Fruit fly (Drosophila melanogaster) whole organism, prepupa: ENCODE data around the gene CG3982.

ENCODE experiments used
- Blimp-1 ChIP-seq: fragments of 200-800 bp; sonication (Bioruptor generic); optimal IDR thresholded peaks from 3 replicates; lab custom pipeline; 2017; ENCODE audit warnings: missing biosample characterization, missing genetic modification characterization, mild to moderate bottlenecking, moderate library complexity, missing genetic modification reagents
- CG10669 ChIP-seq: fragments of 200-800 bp; sonication (Bioruptor generic); optimal IDR thresholded peaks from 3 replicates; lab custom pipeline; 2018; ENCODE audit warnings: missing biosample characterization, mild to moderate bottlenecking, missing genetic modification characterization, moderate library complexity
- CG11762 ChIP-seq: fragments of 200-800 bp; sonication (Bioruptor generic); optimal IDR thresholded peaks from 3 replicates; lab custom pipeline; 2016; ENCODE audit warnings: missing biosample characterization, missing genetic modification characterization; ENCODE audit not compliant: insufficient read depth
- CG11902 ChIP-seq: fragments of 200-800 bp; sonication (Bioruptor generic); optimal IDR thresholded peaks from 3 replicates; lab custom pipeline; 2016; ENCODE audit warnings: missing biosample characterization, missing genetic modification characterization
- CG1621 ChIP-seq: fragments of 200-800 bp; sonication (Bioruptor generic); optimal IDR thresholded peaks from 3 replicates; lab custom pipeline; 2018; ENCODE audit warnings: missing biosample characterization, mild to moderate bottlenecking, missing genetic modification characterization
- CG16779 ChIP-seq: fragments of 200-800 bp; sonication (Bioruptor generic); optimal IDR thresholded peaks from 3 replicates; lab custom pipeline; 2017; ENCODE audit warnings: missing biosample characterization, mild to moderate bottlenecking, missing genetic modification characterization
- CG3032 ChIP-seq: fragments of 200-800 bp; optimal IDR thresholded peaks from 2 replicates; lab custom pipeline; 2019; ENCODE audit warnings: missing biosample characterization, mild to moderate bottlenecking, missing genetic modification characterization, moderate library complexity
- CG31627 ChIP-seq: fragments of 200-800 bp; sonication (Bioruptor generic); optimal IDR thresholded peaks from 3 replicates; lab custom pipeline; 2016; ENCODE audit warnings: missing biosample characterization, missing genetic modification characterization
- CG34406 ChIP-seq: fragments of 200-800 bp; sonication (Bioruptor generic); optimal IDR thresholded peaks from 3 replicates; lab custom pipeline; 2016; ENCODE audit warnings: missing biosample characterization, missing genetic modification characterization
- CG3919 ChIP-seq: fragments of 200-800 bp; sonication (Bioruptor generic); optimal IDR thresholded peaks from 3 replicates; lab custom pipeline; 2016; ENCODE audit warnings: missing biosample characterization, missing genetic modification characterization
- CG4318 ChIP-seq: fragments of 200-800 bp; sonication (Bioruptor generic); optimal IDR thresholded peaks from 3 replicates; lab custom pipeline; 2017; ENCODE audit warnings: missing biosample characterization, mild to moderate bottlenecking, missing genetic modification characterization
- CG6808 ChIP-seq: fragments of 200-800 bp; sonication (Bioruptor generic); optimal IDR thresholded peaks from 3 replicates; lab custom pipeline; 2017; ENCODE audit warnings: missing biosample characterization, missing genetic modification characterization, mild to moderate bottlenecking, moderate library complexity, missing genetic modification reagents
- CG6854 ChIP-seq: fragments of 200-800 bp; sonication (Bioruptor generic); optimal IDR thresholded peaks from 2 replicates; lab custom pipeline; 2017; ENCODE audit warnings: missing biosample characterization, mild to moderate bottlenecking, missing genetic modification characterization
- CG7368 ChIP-seq: fragments of 200-800 bp; sonication (Bioruptor generic); optimal IDR thresholded peaks from 3 replicates; lab custom pipeline; 2016; ENCODE audit warnings: missing biosample characterization, missing genetic modification characterization
- CG8119 ChIP-seq: fragments of 200-800 bp; sonication (Bioruptor generic); IDR thresholded peaks from 3 replicates; pipeline ENCODE4 v1.3.6; 2022; ENCODE audit warnings: missing biosample characterization, missing genetic modification characterization
- CG8319 ChIP-seq: fragments of 200-800 bp; sonication (Bioruptor generic); optimal IDR thresholded peaks from 3 replicates; lab custom pipeline; 2016; ENCODE audit warnings: missing biosample characterization, missing genetic modification characterization
- CG8632 ChIP-seq: fragments of 200-800 bp; sonication (Bioruptor generic); optimal IDR thresholded peaks from 3 replicates; lab custom pipeline; 2016; ENCODE audit warnings: missing biosample characterization, missing genetic modification characterization
- CG9139 ChIP-seq: fragments of 200-800 bp; sonication (Bioruptor generic); optimal IDR thresholded peaks from 3 replicates; lab custom pipeline; 2017; ENCODE audit warnings: missing biosample characterization, mild to moderate bottlenecking, missing genetic modification characterization
- Eip75B ChIP-seq: fragments of 200-800 bp; sonication (Bioruptor generic); optimal IDR thresholded peaks from 3 replicates; lab custom pipeline; 2016; ENCODE audit warnings: missing biosample characterization, missing genetic modification characterization
- Eip78C ChIP-seq: fragments of 200-800 bp; sonication (Bioruptor generic); peaks from one replicate; lab custom pipeline; 2016; ENCODE audit warnings: missing biosample characterization, missing genetic modification characterization
- Eip93F ChIP-seq: fragments of 200-800 bp; sonication (Bioruptor generic); optimal IDR thresholded peaks from 2 replicates; lab custom pipeline; 2016; ENCODE audit warnings: missing biosample characterization, mild to moderate bottlenecking, missing genetic modification characterization
- Ets96B ChIP-seq: fragments of 200-800 bp; optimal IDR thresholded peaks from 2 replicates; lab custom pipeline; 2019; ENCODE audit warnings: missing biosample characterization, mild to moderate bottlenecking, missing genetic modification characterization, moderate library complexity
- Gug ChIP-seq: fragments of 200-800 bp; sonication (Bioruptor generic); IDR thresholded peaks from 2 replicates; pipeline ENCODE4 v1.3.6; 2022; ENCODE audit warnings: missing biosample characterization, missing genetic modification characterization
- Hr38 ChIP-seq: sonication (Bioruptor generic); optimal IDR thresholded peaks from 2 replicates; lab custom pipeline; 2016; ENCODE audit warnings: missing biosample characterization, missing genetic modification characterization
- Hr39 ChIP-seq: fragments of 200-800 bp; sonication (Bioruptor generic); optimal IDR thresholded peaks from 2 replicates; lab custom pipeline; 2016; ENCODE audit warnings: missing biosample characterization, missing genetic modification characterization
- Lpt ChIP-seq: fragments of 200-800 bp; sonication (Bioruptor generic); optimal IDR thresholded peaks from 3 replicates; lab custom pipeline; 2016; ENCODE audit warnings: missing biosample characterization, missing genetic modification characterization
- Met ChIP-seq: fragments of 200-800 bp; sonication (Bioruptor generic); optimal IDR thresholded peaks from 3 replicates; lab custom pipeline; 2016; ENCODE audit warnings: missing biosample characterization, missing genetic modification characterization
- Smox ChIP-seq: fragments of 200-800 bp; sonication (Bioruptor generic); optimal IDR thresholded peaks from 3 replicates; lab custom pipeline; 2016; ENCODE audit warnings: missing biosample characterization, missing genetic modification characterization
- Sox14 ChIP-seq: fragments of 200-800 bp; sonication (Bioruptor generic); optimal IDR thresholded peaks from 3 replicates; lab custom pipeline; 2016; ENCODE audit warnings: missing biosample characterization, missing genetic modification characterization
- Sox15 ChIP-seq: fragments of 200-800 bp; sonication (Bioruptor generic); optimal IDR thresholded peaks from 3 replicates; lab custom pipeline; 2016; ENCODE audit warnings: missing biosample characterization, missing genetic modification characterization
- achi ChIP-seq: fragments of 200-800 bp; sonication (Bioruptor generic); optimal IDR thresholded peaks from 3 replicates; lab custom pipeline; 2016; ENCODE audit warnings: missing biosample characterization, missing genetic modification characterization
- acj6 ChIP-seq: fragments of 200-800 bp; sonication (Bioruptor generic); optimal IDR thresholded peaks from 3 replicates; lab custom pipeline; 2016; ENCODE audit warnings: missing biosample characterization, missing genetic modification characterization
- dac ChIP-seq: fragments of 200-800 bp; sonication (Bioruptor generic); optimal IDR thresholded peaks from 2 replicates; lab custom pipeline; 2017; ENCODE audit warnings: missing biosample characterization, mild to moderate bottlenecking, missing genetic modification characterization
- eg ChIP-seq: fragments of 200-800 bp; sonication (Bioruptor generic); IDR thresholded peaks from 3 replicates; pipeline ENCODE4 v1.3.6; 2022; ENCODE audit warnings: missing biosample characterization, missing genetic modification characterization
- esn ChIP-seq: fragments of 200-800 bp; sonication (Bioruptor generic); optimal IDR thresholded peaks from 2 replicates; lab custom pipeline; 2016; ENCODE audit warnings: missing biosample characterization, mild to moderate bottlenecking, missing genetic modification characterization, moderate library complexity
- fd59A ChIP-seq: fragments of 200-800 bp; sonication (Bioruptor generic); optimal IDR thresholded peaks from 2 replicates; lab custom pipeline; 2017; ENCODE audit warnings: missing biosample characterization, mild to moderate bottlenecking, missing genetic modification characterization, missing genetic modification reagents
- fd85E ChIP-seq: fragments of 200-800 bp; sonication (Bioruptor generic); optimal IDR thresholded peaks from 3 replicates; lab custom pipeline; 2016; ENCODE audit warnings: missing biosample characterization, missing genetic modification characterization
- fkh ChIP-seq: fragments of 200-800 bp; sonication (Bioruptor generic); optimal IDR thresholded peaks from 3 replicates; lab custom pipeline; 2017; ENCODE audit warnings: missing biosample characterization, mild to moderate bottlenecking, missing genetic modification characterization, moderate library complexity
- lz ChIP-seq: fragments of 200-800 bp; sonication (Bioruptor generic); optimal IDR thresholded peaks from 3 replicates; lab custom pipeline; 2016; ENCODE audit warnings: missing biosample characterization, missing genetic modification characterization
- net ChIP-seq: fragments of 200-800 bp; sonication (Bioruptor generic); optimal IDR thresholded peaks from 3 replicates; lab custom pipeline; 2016; ENCODE audit warnings: missing biosample characterization, missing genetic modification characterization
- pdm3 ChIP-seq: fragments of 200-800 bp; sonication (Bioruptor generic); optimal IDR thresholded peaks from 3 replicates; lab custom pipeline; 2016; ENCODE audit warnings: missing biosample characterization, missing genetic modification characterization
- salr ChIP-seq, 2 experiments: fragments of 200-800 bp; sonication (Bioruptor generic); optimal IDR thresholded peaks; 3 replicates each; lab custom pipeline; 2016 to 2018; ENCODE audit warnings: missing biosample characterization in 2 of 2, missing genetic modification characterization in 2 of 2, mild to moderate bottlenecking in 1 of 2
- spab ChIP-seq: fragments of 200-800 bp; sonication (Bioruptor generic); optimal IDR thresholded peaks from 2 replicates; lab custom pipeline; 2017; ENCODE audit warnings: missing biosample characterization, mild to moderate bottlenecking, missing genetic modification characterization, missing genetic modification reagents
- ss ChIP-seq, 2 experiments: fragments of 200-800 bp; sonication (Bioruptor generic); optimal IDR thresholded peaks; 2 replicates in 1 of 2; 3 replicates in 1 of 2; lab custom pipeline; 2017 to 2018; ENCODE audit warnings: mild to moderate bottlenecking in 2 of 2, missing biosample characterization in 2 of 2, missing genetic modification characterization in 2 of 2, moderate library complexity in 1 of 2
- svp ChIP-seq: fragments of 200-800 bp; sonication (Bioruptor generic); peaks from one replicate; lab custom pipeline; 2016; ENCODE audit warnings: missing biosample characterization, missing genetic modification characterization
- topi ChIP-seq: fragments of 200-800 bp; sonication (Bioruptor generic); optimal IDR thresholded peaks from 3 replicates; lab custom pipeline; 2016; ENCODE audit warnings: missing biosample characterization, missing genetic modification characterization
- vri ChIP-seq: fragments of 200-800 bp; sonication (Bioruptor generic); optimal IDR thresholded peaks from 3 replicates; lab custom pipeline; 2016; ENCODE audit warnings: missing biosample characterization, mild to moderate bottlenecking, missing genetic modification characterization

Gene CG3982

dm6 chr3L:9372278-9372975 lies 44.8 kb downstream of the CG3982 start, which contains the start of the genes Hsp67Bc, CG4456 and Hsp22 (continued):
- TF ChIP-seq CG3919 (GFP tag; lab: Kevin White, UChicago) (no peak), vri (GFP tag; lab: Kevin White, UChicago) (no peak), ss (GFP tag; optimal IDR thresholded peaks at IDR 0.05; lab: Kevin White, UChicago) (peak; percentile 50 to 53), acj6 (no peak), Eip93F (GFP tag; lab: Kevin White, UChicago) (no peak), CG6808 (GFP tag; lab: Kevin White, UChicago) (no peak), topi (no peak), achi (GFP tag; lab: Kevin White, UChicago) (no peak), fd85E (no peak), spab (GFP tag; lab: Kevin White, UChicago) (no peak), CG34406 (GFP tag; lab: Kevin White, UChicago) (no peak), Blimp-1 (no peak), pdm3 (GFP tag; lab: Kevin White, UChicago) (no peak), Met (no peak), CG11762 (GFP tag; lab: Kevin White, UChicago) (no peak), CG31627 (GFP tag; lab: Kevin White, UChicago) (no peak), Eip78C (GFP tag; lab: Kevin White, UChicago) (peak; percentile 58), CG9139 (GFP tag; lab: Kevin White, UChicago) (no peak), CG8119 (no peak), net (GFP tag; lab: Kevin White, UChicago) (no peak), CG8632 (no peak), eg (GFP tag; lab: Robert Waterston, UW) (0 out of 3 replicates have a peak, but pooled peaks have one; percentile 21), Lpt (no peak), CG7368 (GFP tag; lab: Kevin White, UChicago) (no peak), esn (GFP tag; lab: Kevin White, UChicago) (no peak), Hr39 (no peak), CG6854 (GFP tag; lab: Kevin White, UChicago) (peak; percentile 18), CG3032 (tag; lab: Kevin White, UChicago) (no peak), Sox15 (GFP tag; lab: Kevin White, UChicago) (no peak), svp (GFP tag; lab: Kevin White, UChicago) (peak; percentile 66), CG16779 (tag; lab: Kevin White, UChicago) (no peak)

- peak; percentile 55 for TF ChIP-seq esn (GFP tag; lab: Kevin White, UChicago)
- TF ChIP-seq Ets96B (tag; lab: Kevin White, UChicago): peak; percentile 33
- TF ChIP-seq dac: no peak
- peak; percentile 14 for TF ChIP-seq net (GFP tag; lab: Kevin White, UChicago)
- no peak for TF ChIP-seq CG11902
- TF ChIP-seq topi: peak; percentile 33
- TF ChIP-seq Sox14 (GFP tag; lab: Kevin White, UChicago): peak; percentile 48
- TF ChIP-seq Hr38 (GFP tag; lab: Kevin White, UChicago): no peak
- TF ChIP-seq salr (GFP tag; optimal IDR thresholded peaks at IDR 0.05; lab: Kevin White, UChicago): no peak
- peak; percentile 38 for TF ChIP-seq lz (GFP tag; lab: Kevin White, UChicago)
- TF ChIP-seq Gug (GFP tag; lab: Robert Waterston, UW): no peak
- TF ChIP-seq Eip75B: peak; percentile 30
- TF ChIP-seq pdm3 (GFP tag; lab: Kevin White, UChicago): no peak
- TF ChIP-seq Met: no peak
- TF ChIP-seq vri (GFP tag; lab: Kevin White, UChicago): peak; percentile 11
- TF ChIP-seq CG34406 (GFP tag; lab: Kevin White, UChicago): no peak
- TF ChIP-seq CG8319: no peak
- peak; percentile 17 for TF ChIP-seq CG31627 (GFP tag; lab: Kevin White, UChicago)
- no peak for TF ChIP-seq acj6
- TF ChIP-seq svp (GFP tag; lab: Kevin White, UChicago): peak; percentile 60
- TF ChIP-seq Smox: no peak
- TF ChIP-seq CG4318 (GFP tag; lab: Kevin White, UChicago): no peak
- no peak for TF ChIP-seq Lpt
- peak; percentile 71 for TF ChIP-seq Eip78C (GFP tag; lab: Kevin White, UChicago)
- no peak for TF ChIP-seq Hr39
- TF ChIP-seq CG16779 (tag; lab: Kevin White, UChicago): no peak
- no peak for TF ChIP-seq CG10669 (GFP tag; lab: Kevin White, UChicago)
- TF ChIP-seq CG3032 (tag; lab: Kevin White, UChicago): peak; percentile 41
- TF ChIP-seq achi (GFP tag; lab: Kevin White, UChicago): peak; percentile 25
- no peak for TF ChIP-seq CG1621 (tag; lab: Kevin White, UChicago)
- peak; percentile 96 for TF ChIP-seq fkh (GFP tag; lab: Kevin White, UChicago)
- no peak for TF ChIP-seq CG11762 (GFP tag; lab: Kevin White, UChicago)
- no peak for TF ChIP-seq CG8632
- no peak for TF ChIP-seq fd59A (GFP tag; lab: Kevin White, UChicago)
These were observed 46.3 kb downstream of the CG3982 start, which contains the start of gene Fdx1 for dm6 chr3L:9370907-9371365. Fdx1 (minus strand) TSS chr3L:9371238.
